Fruit fly (Drosophila melanogaster) S2 (cell line): ENCODE data around the gene BG642167.

Source experiments
- CG8478 ChIP-seq: fragments of >200 bp; optimal IDR thresholded peaks from 2 replicates; lab custom pipeline; 2018
- CTCF ChIP-seq, 2 experiments: fragments of >200 bp; optimal IDR thresholded peaks; 2 replicates each; lab custom pipeline; 2018

dm6 chr3R:25777098-25777497, 29.1 kb upstream of the BG642167 start, which contains the start of gene CG17195:
- TF ChIP-seq CG8478 (lab: Kevin White, UChicago), result no peak
- no peak for TF ChIP-seq CTCF (optimal IDR thresholded peaks at IDR 0.05; lab: Kevin White, UChicago)
